Worm (Caenorhabditis elegans) whole organism, young adult: Measurements from ENCODE around the gene nhr-207.

Experiments used
- B0019.2 ChIP-seq: fragments of 200-800 bp; sonication (Bioruptor generic); conservative IDR thresholded peaks from 2 replicates; pipeline ENCODE4 v1.3.6; 2022; ENCODE audit warnings: missing genetic modification reagents, missing genetic modification characterization, missing compliant biosample characterization
- B0035.1 ChIP-seq: sonication (generic microtip); optimal IDR thresholded peaks from 2 replicates; lab custom pipeline; 2016; ENCODE audit warnings: missing genetic modification characterization, mild to moderate bottlenecking, missing compliant biosample characterization, missing genotype, missing genetic modification reagents
- B0336.3 ChIP-seq: fragments of 200-800 bp; sonication (Bioruptor generic); IDR thresholded peaks from 2 replicates; pipeline ENCODE4 v1.3.6; 2022; ENCODE audit warnings: missing genetic modification characterization, missing compliant biosample characterization
- C06A6.2 ChIP-seq: fragments of 200-800 bp; sonication (Bioruptor generic); conservative IDR thresholded peaks from 2 replicates; pipeline ENCODE4 v1.3.6; 2022; ENCODE audit warnings: missing genetic modification characterization, missing compliant biosample characterization
- C17E4.6 ChIP-seq: fragments of 200-800 bp; sonication (Bioruptor generic); IDR thresholded peaks from 2 replicates; pipeline ENCODE4 v1.3.6; 2022; ENCODE audit warnings: missing genetic modification reagents, missing genetic modification characterization, missing compliant biosample characterization
- F39B2.1 ChIP-seq: fragments of 200-800 bp; sonication (Bioruptor generic); IDR thresholded peaks from 2 replicates; pipeline ENCODE4 v1.3.6; 2022; ENCODE audit warnings: missing genetic modification reagents, missing genetic modification characterization, missing compliant biosample characterization
- F52B5.7 ChIP-seq: sonication (generic microtip); optimal IDR thresholded peaks from 2 replicates; lab custom pipeline; 2016; ENCODE audit warnings: mild to moderate bottlenecking, missing genetic modification characterization, missing compliant biosample characterization
- K11D2.4 ChIP-seq: fragments of 200-800 bp; sonication (Bioruptor generic); IDR thresholded peaks from 2 replicates; pipeline ENCODE4 v1.3.6; 2022; ENCODE audit warnings: missing genetic modification reagents, missing genetic modification characterization, missing compliant biosample characterization
- Y53G8AR.9 ChIP-seq: fragments of 200-800 bp; sonication (Bioruptor generic); conservative IDR thresholded peaks from 2 replicates; pipeline ENCODE4 v1.3.6; 2022; ENCODE audit warnings: missing genetic modification reagents, missing genetic modification characterization, missing compliant biosample characterization
- aptf-3 ChIP-seq: fragments of 200-800 bp; sonication (Bioruptor generic); IDR thresholded peaks from 2 replicates; pipeline ENCODE4 v1.3.6; 2022; ENCODE audit warnings: missing genetic modification characterization, missing compliant biosample characterization
- athp-1 ChIP-seq: sonication (generic microtip); optimal IDR thresholded peaks from 2 replicates; lab custom pipeline; 2017; ENCODE audit warnings: mild to moderate bottlenecking, missing genetic modification characterization, missing compliant biosample characterization
- attf-3 ChIP-seq: fragments of 200-800 bp; sonication (Bioruptor generic); conservative IDR thresholded peaks from 2 replicates; pipeline ENCODE4 v1.3.6; 2022; ENCODE audit warnings: missing genetic modification reagents, missing genetic modification characterization, missing compliant biosample characterization
- attf-5 ChIP-seq: fragments of 200-800 bp; sonication (Bioruptor generic); optimal IDR thresholded peaks from 2 replicates; lab custom pipeline; 2018; ENCODE audit warnings: mild to moderate bottlenecking, missing genetic modification characterization, missing compliant biosample characterization
- ceh-58 ChIP-seq: fragments of 200-800 bp; sonication (Bioruptor generic); IDR thresholded peaks from 2 replicates; pipeline ENCODE4 v1.3.6; 2022; ENCODE audit warnings: missing genetic modification characterization, missing compliant biosample characterization
- ceh-91 ChIP-seq: fragments of 200-800 bp; sonication (Bioruptor generic); IDR thresholded peaks from 2 replicates; pipeline ENCODE4 v1.3.6; 2022; ENCODE audit warnings: missing genetic modification reagents, missing genetic modification characterization, missing compliant biosample characterization
- chd-7 ChIP-seq: sonication (generic microtip); optimal IDR thresholded peaks from 2 replicates; lab custom pipeline; 2016; ENCODE audit warnings: mild to moderate bottlenecking, missing genetic modification characterization, moderate library complexity, missing compliant biosample characterization
- die-1 ChIP-seq: sonication (generic microtip); optimal IDR thresholded peaks from 2 replicates; lab custom pipeline; 2016; ENCODE audit warnings: missing genotype, mild to moderate bottlenecking, missing genetic modification characterization, missing compliant biosample characterization
- dox-1 ChIP-seq: fragments of 200-800 bp; sonication (Bioruptor generic); IDR thresholded peaks from 2 replicates; pipeline ENCODE4 v1.3.6; 2022; ENCODE audit warnings: missing genetic modification reagents, missing genetic modification characterization, missing compliant biosample characterization
- egl-18 ChIP-seq: fragments of 200-800 bp; sonication (Bioruptor generic); IDR thresholded peaks from 2 replicates; pipeline ENCODE4 v1.3.6; 2022; ENCODE audit warnings: missing genetic modification reagents, missing genetic modification characterization, missing compliant biosample characterization
- hlh-12 ChIP-seq: sonication (generic microtip); optimal IDR thresholded peaks from 2 replicates; lab custom pipeline; 2016; ENCODE audit warnings: missing genetic modification characterization, missing compliant biosample characterization
- lag-1 ChIP-seq: fragments of 200-800 bp; sonication (Bioruptor generic); IDR thresholded peaks from 2 replicates; pipeline ENCODE4 v1.3.6; 2022; ENCODE audit warnings: missing genetic modification reagents, missing genetic modification characterization, missing compliant biosample characterization
- nfya-1 ChIP-seq: sonication (generic microtip); optimal IDR thresholded peaks from 2 replicates; lab custom pipeline; 2017; ENCODE audit warnings: antibody characterized with exemption, missing compliant biosample characterization, missing genetic modification characterization, borderline replicate concordance; ENCODE audit not compliant: insufficient read depth
- nfya-2 ChIP-seq: fragments of 200-800 bp; sonication (Bioruptor generic); IDR thresholded peaks from 2 replicates; pipeline ENCODE4 v1.3.6; 2022; ENCODE audit warnings: missing genetic modification reagents, missing genetic modification characterization, missing compliant biosample characterization
- nhr-80 ChIP-seq: sonication (generic microtip); optimal IDR thresholded peaks from 2 replicates; lab custom pipeline; 2016; ENCODE audit warnings: missing genetic modification characterization, missing compliant biosample characterization
- rcor-1 ChIP-seq: fragments of 200-800 bp; sonication (Bioruptor generic); IDR thresholded peaks from 2 replicates; pipeline ENCODE4 v1.3.6; 2022; ENCODE audit warnings: missing genetic modification reagents, missing genetic modification characterization, missing compliant biosample characterization
- rpc-1 ChIP-seq, 2 experiments: fragments of 150-350 bp in 1 of 2; sonication (generic microtip) in 1 of 2; optimal IDR thresholded peaks; 2 replicates each; lab custom pipeline; 2014 to 2018; ENCODE audit warnings: missing biosample characterization in 1 of 2, missing genetic modification characterization in 1 of 2, missing genetic modification reagents in 1 of 2, missing genotype in 1 of 2
- snpc-1.1 ChIP-seq: sonication (generic microtip); optimal IDR thresholded peaks from 2 replicates; lab custom pipeline; 2017; ENCODE audit warnings: missing genetic modification characterization, mild to moderate bottlenecking, missing compliant biosample characterization, antibody characterized with exemption, moderate library complexity, missing genotype, missing genetic modification reagents; ENCODE audit not compliant: insufficient read depth
- snpc-3.4 ChIP-seq: sonication (generic microtip); optimal IDR thresholded peaks from 2 replicates; lab custom pipeline; 2017; ENCODE audit warnings: missing genetic modification characterization, mild to moderate bottlenecking, missing compliant biosample characterization, antibody characterized with exemption, moderate library complexity, missing genotype, missing genetic modification reagents
- snpc-4 ChIP-seq, 5 experiments: fragments of 150-350 bp in 1 of 5; sonication (generic microtip) in 4 of 5; optimal IDR thresholded peaks; 2 replicates each; lab custom pipeline; 2014 to 2018; ENCODE audit warnings: missing genetic modification characterization in 5 of 5, missing biosample characterization in 3 of 5, antibody characterized with exemption in 2 of 5, mild to moderate bottlenecking in 2 of 5, missing compliant biosample characterization in 2 of 5, missing genotype in 2 of 5, moderate library complexity in 2 of 5, missing genetic modification reagents in 1 of 5
- tbp1 ChIP-seq: fragments of 200-800 bp; sonication (Bioruptor generic); optimal IDR thresholded peaks from 2 replicates; lab custom pipeline; 2018; ENCODE audit warnings: mild to moderate bottlenecking, missing genetic modification characterization, missing compliant biosample characterization
- tbx-9 ChIP-seq: sonication (generic microtip); optimal IDR thresholded peaks from 2 replicates; lab custom pipeline; 2016; ENCODE audit warnings: borderline replicate concordance, missing genetic modification characterization, inconsistent platforms, missing compliant biosample characterization
- tlf-1 ChIP-seq: fragments of 200-800 bp; sonication (Bioruptor generic); optimal IDR thresholded peaks from 2 replicates; lab custom pipeline; 2018; ENCODE audit warnings: mild to moderate bottlenecking, missing genetic modification characterization, missing compliant biosample characterization
- xnd-1 ChIP-seq: sonication (generic microtip); optimal IDR thresholded peaks from 2 replicates; lab custom pipeline; 2016; ENCODE audit warnings: missing genotype, missing genetic modification reagents, missing genetic modification characterization, missing compliant biosample characterization
- zim-3 ChIP-seq: sonication (generic microtip); optimal IDR thresholded peaks from 2 replicates; lab custom pipeline; 2017; ENCODE audit warnings: mild to moderate bottlenecking, missing genetic modification characterization, moderate library complexity, missing compliant biosample characterization
- ztf-25 ChIP-seq: fragments of 200-800 bp; sonication (Bioruptor generic); IDR thresholded peaks from 2 replicates; pipeline ENCODE4 v1.3.6; 2022; ENCODE audit warnings: missing genetic modification reagents, missing genetic modification characterization, missing compliant biosample characterization
- ztf-28 ChIP-seq: fragments of 200-800 bp; sonication (Bioruptor generic); IDR thresholded peaks from 2 replicates; pipeline ENCODE4 v1.3.6; 2022; ENCODE audit warnings: missing genetic modification reagents, missing genetic modification characterization, missing compliant biosample characterization
- ztf-3 ChIP-seq: fragments of 200-800 bp; sonication (Bioruptor generic); optimal IDR thresholded peaks from 2 replicates; lab custom pipeline; 2018; ENCODE audit warnings: mild to moderate bottlenecking, missing genetic modification characterization, missing compliant biosample characterization
- ztf-6 ChIP-seq: fragments of 200-800 bp; sonication (Bioruptor generic); IDR thresholded peaks from 2 replicates; pipeline ENCODE4 v1.3.6; 2022; ENCODE audit warnings: missing genetic modification reagents, missing genetic modification characterization, missing compliant biosample characterization

Gene nhr-207

ce11 chrV:12095865-12096264, at the start of gene nhr-207:
nhr-207 (plus strand) TSS chrV:12096146.
- TF ChIP-seq nhr-80 (tag; lab: Kevin White, UChicago): peak; percentile 39
- no peak for TF ChIP-seq ztf-3

DNA sequence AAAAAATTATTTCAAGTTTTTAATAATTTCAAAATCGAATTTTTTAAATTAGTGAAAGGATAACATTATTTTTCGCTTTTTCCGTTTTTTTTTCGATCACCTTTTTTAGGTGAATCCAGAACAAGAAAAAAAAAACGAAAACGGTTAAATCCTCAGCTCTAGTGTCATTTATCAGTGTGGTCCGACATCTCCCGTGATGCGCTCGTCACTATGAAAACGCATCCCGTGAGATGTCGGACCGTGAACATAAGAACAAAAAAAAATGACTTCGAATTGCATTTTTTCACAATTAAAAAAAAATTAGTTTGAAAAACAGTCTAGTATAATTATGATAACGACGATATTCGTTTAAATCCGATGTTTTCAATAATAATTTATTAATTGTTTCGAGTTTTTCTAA, 48.2 kb upstream of the nhr-207 start:
- TF ChIP-seq F39B2.1 (GFP tag; lab: Robert Waterston, UW) (no peak), ceh-91 (GFP tag; lab: Robert Waterston, UW) (no peak), dox-1 (GFP tag; lab: Robert Waterston, UW) (no peak), attf-5 (GFP tag; lab: Kevin White, UChicago) (no peak), zim-3 (tag; lab: Kevin White, UChicago) (no peak), hlh-12 (tag; lab: Kevin White, UChicago) (no peak), die-1 (tag; lab: Kevin White, UChicago) (no peak), B0336.3 (GFP tag; lab: Robert Waterston, UW) (no peak), snpc-4 (GFP tag; optimal IDR thresholded peaks at IDR 0.05; lab: Kevin White, UChicago) (peak; percentile 78), snpc-4 (tag; optimal IDR thresholded peaks at IDR 0.05; lab: Kevin White, UChicago) (peak in 3 of 4 experiments; percentile 54 to 77 (median 69)), lag-1 (GFP tag; lab: Robert Waterston, UW) (no peak), nfya-1 (no peak), tlf-1 (GFP tag; lab: Kevin White, UChicago) (no peak), chd-7 (no peak), B0019.2 (GFP tag; lab: Robert Waterston, UW) (no peak), C17E4.6 (GFP tag; lab: Robert Waterston, UW) (no peak), ceh-58 (GFP tag; lab: Robert Waterston, UW) (no peak), snpc-1.1 (tag; lab: Kevin White, UChicago) (peak; percentile 88)

ce11 chrV:12048445-12048844, 47.5 kb upstream of the nhr-207 start, which contains the start of gene dars-2:
dars-2 (plus strand) TSS chrV:12048745.
- no peak for TF ChIP-seq tbx-9 (tag; lab: Kevin White, UChicago)
- TF ChIP-seq athp-1 (tag; lab: Kevin White, UChicago): no peak
- TF ChIP-seq ztf-6: no peak
- TF ChIP-seq tbp1: no peak
- no peak for TF ChIP-seq zim-3 (tag; lab: Kevin White, UChicago)
- no peak for TF ChIP-seq rcor-1 (GFP tag; lab: Robert Waterston, UW)
- no peak for TF ChIP-seq attf-3 (GFP tag; lab: Robert Waterston, UW)
- TF ChIP-seq F52B5.7 (tag; lab: Kevin White, UChicago): no peak

ce11 chrV:12053598-12053997, 42.3 kb upstream of the nhr-207 start, which contains the start of gene F10C2.7:
F10C2.7 (plus strand) TSS chrV:12053898.
- TF ChIP-seq nfya-2 (GFP tag; lab: Robert Waterston, UW) (no peak), xnd-1 (tag; lab: Kevin White, UChicago) (no peak), ztf-25 (no peak), Y53G8AR.9 (GFP tag; lab: Robert Waterston, UW) (no peak), snpc-3.4 (tag; lab: Kevin White, UChicago) (no peak), rpc-1 (optimal IDR thresholded peaks at IDR 0.05; lab: Kevin White, UChicago) (no peak), rpc-1 (tag; optimal IDR thresholded peaks at IDR 0.05; lab: Kevin White, UChicago) (no peak), ztf-28 (GFP tag; lab: Robert Waterston, UW) (no peak), aptf-3 (GFP tag; lab: Robert Waterston, UW) (no peak), K11D2.4 (GFP tag; lab: Robert Waterston, UW) (no peak), C06A6.2 (GFP tag; lab: Robert Waterston, UW) (no peak), B0035.1 (no peak), tbx-9 (tag; lab: Kevin White, UChicago) (no peak), ztf-3 (no peak), nhr-80 (tag; lab: Kevin White, UChicago) (no peak), egl-18 (no peak)
